Fruit fly (Drosophila melanogaster) whole organism, embryonic: ENCODE data around the gene LpR2.
A peak's percentile ranks its signal among the peaks of the same experiment; 100 is the strongest.

Experiments
- ATbp ChIP-seq: fragments of 200-800 bp; sonication (Bioruptor generic); optimal IDR thresholded peaks from 2 replicates; lab custom pipeline; 2017; ENCODE audit warnings: missing biosample characterization, mild to moderate bottlenecking, missing genetic modification characterization, missing genetic modification reagents
- BEAF-32 ChIP-seq: fragments of 200-800 bp; sonication (Bioruptor generic); optimal IDR thresholded peaks from 3 replicates; lab custom pipeline; 2017; ENCODE audit warnings: missing biosample characterization, missing genetic modification characterization, mild to moderate bottlenecking, moderate library complexity, missing genetic modification reagents
- Bgb ChIP-seq: fragments of 200-800 bp; sonication (Bioruptor generic); IDR thresholded peaks from 2 replicates; pipeline ENCODE4 v1.3.6; 2022; ENCODE audit warnings: missing biosample characterization, missing genetic modification characterization; ENCODE audit not compliant: partially characterized antibody
- CG10267 ChIP-seq: fragments of 200-800 bp; sonication (Bioruptor generic); optimal IDR thresholded peaks from 2 replicates; lab custom pipeline; 2018; ENCODE audit warnings: missing biosample characterization, mild to moderate bottlenecking, missing genetic modification characterization, moderate library complexity
- CG10979 ChIP-seq: fragments of 200-800 bp; sonication (Bioruptor generic); optimal IDR thresholded peaks from 2 replicates; lab custom pipeline; 2018; ENCODE audit warnings: missing biosample characterization, mild to moderate bottlenecking, missing genetic modification characterization, moderate library complexity
- CG11560 ChIP-seq: fragments of 200-800 bp; sonication (Bioruptor generic); IDR thresholded peaks from 3 replicates; pipeline ENCODE4 v1.3.6; 2022; ENCODE audit warnings: missing biosample characterization, missing genetic modification characterization
- CG12299 ChIP-seq: fragments of 200-800 bp; sonication (Bioruptor generic); optimal IDR thresholded peaks from 2 replicates; lab custom pipeline; 2018; ENCODE audit warnings: missing biosample characterization, mild to moderate bottlenecking, missing genetic modification characterization
- CG13624 ChIP-seq: fragments of 200-800 bp; sonication (Bioruptor generic); optimal IDR thresholded peaks from 2 replicates; lab custom pipeline; 2016; ENCODE audit warnings: missing biosample characterization, missing genetic modification characterization
- CG14050 ChIP-seq: fragments of 200-800 bp; sonication (Bioruptor generic); IDR thresholded peaks from 3 replicates; pipeline ENCODE4 v1.3.6; 2022; ENCODE audit warnings: missing biosample characterization, missing genetic modification characterization
- CG14441 ChIP-seq: fragments of 200-800 bp; sonication (Bioruptor generic); IDR thresholded peaks from 2 replicates; pipeline ENCODE4 v1.3.6; 2022; ENCODE audit warnings: missing biosample characterization, missing genetic modification characterization
- CG15073 ChIP-seq: fragments of 200-800 bp; sonication (Bioruptor generic); optimal IDR thresholded peaks from 2 replicates; lab custom pipeline; 2016; ENCODE audit warnings: missing biosample characterization, missing genetic modification characterization
- CG1602 ChIP-seq: fragments of 200-800 bp; sonication (Bioruptor generic); optimal IDR thresholded peaks from 3 replicates; lab custom pipeline; 2016; ENCODE audit warnings: missing biosample characterization, missing genetic modification characterization
- CG17912 ChIP-seq: fragments of 200-800 bp; sonication (Bioruptor generic); optimal IDR thresholded peaks from 2 replicates; lab custom pipeline; 2018; ENCODE audit warnings: missing biosample characterization, mild to moderate bottlenecking, missing genetic modification characterization
- CG18764 ChIP-seq: fragments of 200-800 bp; sonication (Bioruptor generic); optimal IDR thresholded peaks from 3 replicates; lab custom pipeline; 2016; ENCODE audit warnings: missing biosample characterization, missing genetic modification characterization
- CG2889 ChIP-seq: fragments of 200-800 bp; sonication (Bioruptor generic); IDR thresholded peaks from 3 replicates; pipeline ENCODE4 v1.3.6; 2022; ENCODE audit warnings: missing biosample characterization, missing genetic modification characterization
- CG4360 ChIP-seq: fragments of 200-800 bp; sonication (Bioruptor generic); IDR thresholded peaks from 2 replicates; pipeline ENCODE4 v1.3.6; 2022; ENCODE audit warnings: missing biosample characterization, missing genetic modification characterization
- CG6272 ChIP-seq: fragments of 200-800 bp; sonication (Bioruptor generic); IDR thresholded peaks from 2 replicates; pipeline ENCODE4 v1.3.6; 2022; ENCODE audit warnings: missing biosample characterization, missing genetic modification characterization
- CG7357 ChIP-seq: fragments of 200-800 bp; sonication (Bioruptor generic); IDR thresholded peaks from 3 replicates; pipeline ENCODE4 v1.3.6; 2022; ENCODE audit warnings: missing biosample characterization, missing genetic modification characterization
- CG7928 ChIP-seq: fragments of 200-800 bp; sonication (Bioruptor generic); optimal IDR thresholded peaks from 2 replicates; lab custom pipeline; 2017; ENCODE audit warnings: missing biosample characterization, mild to moderate bottlenecking, missing genetic modification characterization
- CTCF ChIP-seq: fragments of 200-800 bp; sonication (Bioruptor generic); optimal IDR thresholded peaks from 2 replicates; lab custom pipeline; 2017; ENCODE audit warnings: missing biosample characterization, mild to moderate bottlenecking, missing genetic modification characterization, moderate library complexity
- Dek ChIP-seq: fragments of 200-800 bp; sonication (Bioruptor generic); optimal IDR thresholded peaks from 3 replicates; lab custom pipeline; 2019; ENCODE audit warnings: missing biosample characterization, mild to moderate bottlenecking, missing genetic modification characterization, moderate library complexity
- Dp ChIP-seq: fragments of 200-800 bp; sonication (Bioruptor generic); optimal IDR thresholded peaks from 2 replicates; lab custom pipeline; 2018; ENCODE audit warnings: missing biosample characterization, mild to moderate bottlenecking, missing genetic modification characterization, moderate library complexity
- Ets97D ChIP-seq: fragments of 200-800 bp; sonication (Bioruptor generic); optimal IDR thresholded peaks from 3 replicates; lab custom pipeline; 2016; ENCODE audit warnings: missing biosample characterization, missing genetic modification characterization
- Fer1 ChIP-seq: fragments of 200-800 bp; sonication (Bioruptor generic); optimal IDR thresholded peaks from 2 replicates; lab custom pipeline; 2017; ENCODE audit warnings: missing biosample characterization, mild to moderate bottlenecking, missing genetic modification characterization
- HLH4C ChIP-seq: fragments of 200-800 bp; sonication (Bioruptor generic); IDR thresholded peaks from 3 replicates; pipeline ENCODE4 v1.3.6; 2022; ENCODE audit warnings: missing biosample characterization, missing genetic modification characterization; ENCODE audit not compliant: partially characterized antibody
- Hey ChIP-seq: fragments of 200-800 bp; sonication (Bioruptor generic); optimal IDR thresholded peaks from 3 replicates; lab custom pipeline; 2018; ENCODE audit warnings: missing biosample characterization, mild to moderate bottlenecking, missing genetic modification characterization
- Jarid2 ChIP-seq: fragments of 200-800 bp; sonication (Bioruptor generic); optimal IDR thresholded peaks from 3 replicates; lab custom pipeline; 2017; ENCODE audit warnings: mild to moderate bottlenecking, missing biosample characterization, missing genetic modification reagents, missing genetic modification characterization
- Mes4 ChIP-seq: fragments of 200-800 bp; sonication (Bioruptor generic); optimal IDR thresholded peaks from 2 replicates; lab custom pipeline; 2016; ENCODE audit warnings: missing biosample characterization, missing genetic modification characterization
- Ptx1 ChIP-seq: fragments of 200-800 bp; sonication (Bioruptor generic); IDR thresholded peaks from 2 replicates; pipeline ENCODE4 v1.3.6; 2022; ENCODE audit warnings: missing biosample characterization, missing genetic modification characterization
- Sox100B ChIP-seq: fragments of 200-800 bp; sonication (Bioruptor generic); optimal IDR thresholded peaks from 3 replicates; lab custom pipeline; 2018; ENCODE audit warnings: missing biosample characterization, mild to moderate bottlenecking, missing genetic modification characterization
- ash1 ChIP-seq: fragments of 200-800 bp; sonication (Bioruptor generic); optimal IDR thresholded peaks from 2 replicates; lab custom pipeline; 2018; ENCODE audit warnings: missing biosample characterization, mild to moderate bottlenecking, missing genetic modification characterization
- az2 ChIP-seq: fragments of 200-800 bp; sonication (Bioruptor generic); optimal IDR thresholded peaks from 3 replicates; lab custom pipeline; 2016; ENCODE audit warnings: missing biosample characterization, missing genetic modification characterization
- chinmo ChIP-seq: fragments of 200-800 bp; sonication (Bioruptor generic); IDR thresholded peaks from 4 replicates; pipeline ENCODE4 v1.3.6; 2022; ENCODE audit warnings: missing biosample characterization, missing genetic modification characterization; ENCODE audit not compliant: partially characterized antibody
- ci ChIP-seq: fragments of 200-800 bp; sonication (Bioruptor generic); IDR thresholded peaks from 3 replicates; pipeline ENCODE4 v1.3.6; 2022; ENCODE audit warnings: missing biosample characterization, missing genetic modification characterization
- corto ChIP-seq: fragments of 200-800 bp; sonication (Bioruptor generic); optimal IDR thresholded peaks from 2 replicates; lab custom pipeline; 2016; ENCODE audit warnings: missing biosample characterization, mild to moderate bottlenecking, missing genetic modification characterization, moderate library complexity
- crol ChIP-seq: fragments of 200-800 bp; sonication (Bioruptor generic); IDR thresholded peaks from 2 replicates; pipeline ENCODE4 v1.3.6; 2022; ENCODE audit warnings: missing biosample characterization, missing genetic modification characterization
- dysf ChIP-seq: fragments of 200-800 bp; sonication (Bioruptor generic); IDR thresholded peaks from 3 replicates; pipeline ENCODE4 v1.3.6; 2022; ENCODE audit warnings: missing biosample characterization, missing genetic modification characterization
- fd102C ChIP-seq: fragments of 200-800 bp; sonication (Bioruptor generic); optimal IDR thresholded peaks from 2 replicates; lab custom pipeline; 2018; ENCODE audit warnings: missing biosample characterization, mild to moderate bottlenecking, missing genetic modification characterization, moderate library complexity
- gfzf ChIP-seq: fragments of 200-800 bp; sonication (Bioruptor generic); optimal IDR thresholded peaks from 2 replicates; lab custom pipeline; 2016; ENCODE audit warnings: missing biosample characterization, mild to moderate bottlenecking, missing genetic modification characterization, moderate library complexity
- nmo ChIP-seq: fragments of 200-800 bp; sonication (Bioruptor generic); optimal IDR thresholded peaks from 2 replicates; lab custom pipeline; 2018; ENCODE audit warnings: missing biosample characterization, mild to moderate bottlenecking, missing genetic modification characterization, moderate library complexity
- pita ChIP-seq: fragments of 200-800 bp; sonication (Bioruptor generic); optimal IDR thresholded peaks from 2 replicates; lab custom pipeline; 2017; ENCODE audit warnings: missing biosample characterization, mild to moderate bottlenecking, missing genetic modification characterization
- pum ChIP-seq: fragments of 200-800 bp; sonication (Bioruptor generic); optimal IDR thresholded peaks from 2 replicates; lab custom pipeline; 2016; ENCODE audit warnings: missing biosample characterization, missing genetic modification characterization
- row ChIP-seq: fragments of 200-800 bp; sonication (Bioruptor generic); IDR thresholded peaks from 3 replicates; pipeline ENCODE4 v1.3.6; 2022; ENCODE audit warnings: missing biosample characterization, missing genetic modification characterization
- run ChIP-seq: fragments of 200-800 bp; sonication (Bioruptor generic); optimal IDR thresholded peaks from 3 replicates; lab custom pipeline; 2018; ENCODE audit warnings: missing biosample characterization, mild to moderate bottlenecking, missing genetic modification characterization
- slbo ChIP-seq: fragments of 200-800 bp; sonication (Bioruptor generic); IDR thresholded peaks from 2 replicates; pipeline ENCODE4 v1.3.6; 2022; ENCODE audit warnings: missing biosample characterization, missing genetic modification characterization
- sna ChIP-seq: fragments of 200-800 bp; sonication (Bioruptor generic); IDR thresholded peaks from 2 replicates; pipeline ENCODE4 v1.3.6; 2022; ENCODE audit warnings: missing biosample characterization, missing genetic modification characterization; ENCODE audit not compliant: partially characterized antibody
- tll ChIP-seq, 2 experiments: fragments of 200-800 bp in 1 of 2; fragments of >200 bp in 1 of 2; sonication (Bioruptor generic) in 1 of 2; optimal IDR thresholded peaks; 2 replicates each; lab custom pipeline; 2017 to 2019; ENCODE audit warnings: missing biosample characterization in 2 of 2, missing genetic modification characterization in 2 of 2, mild to moderate bottlenecking in 1 of 2, moderate library complexity in 1 of 2
- toy ChIP-seq: fragments of 200-800 bp; sonication (Bioruptor generic); IDR thresholded peaks from 2 replicates; pipeline ENCODE4 v1.3.6; 2022; ENCODE audit warnings: missing biosample characterization, missing genetic modification characterization
- vvl ChIP-seq: fragments of 200-800 bp; sonication (Bioruptor generic); IDR thresholded peaks from 2 replicates; pipeline ENCODE4 v1.3.6; 2022; ENCODE audit warnings: missing biosample characterization, missing genetic modification characterization

Gene LpR2

DNA sequence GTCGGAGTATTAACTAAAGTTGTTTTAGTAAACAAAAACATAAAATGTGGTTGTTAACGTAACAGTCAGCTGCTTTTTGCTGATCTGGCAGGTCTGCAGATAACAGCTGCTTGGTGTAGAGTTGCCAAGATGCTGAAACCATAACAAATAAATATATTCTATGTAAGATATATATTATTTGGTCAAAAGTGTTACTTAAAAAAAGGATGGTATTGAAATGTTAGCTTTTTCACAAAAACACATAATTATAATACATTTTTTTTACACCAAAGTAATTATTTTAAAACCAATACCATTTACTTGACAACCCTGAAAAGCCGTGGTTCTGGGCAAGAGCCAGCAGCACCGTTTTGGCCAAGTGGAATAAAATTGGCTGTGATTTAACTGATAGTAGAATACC, 59.7 kb downstream of the LpR2 start, which contains the start of the genes CG4743 and Idh3g (continued):
- TF ChIP-seq nmo (GFP tag; lab: Kevin White, UChicago) (peak; percentile 98), BEAF-32 (GFP tag; lab: Kevin White, UChicago) (peak; percentile 42), sna (GFP tag; lab: Robert Waterston, UW) (no peak), tll (GFP tag; optimal IDR thresholded peaks at IDR 0.05; lab: Kevin White, UChicago) (peak in 1 of 2 experiments; percentile 71), CG1602 (GFP tag; lab: Kevin White, UChicago) (peak; percentile 97), CG7928 (peak; percentile 76), ash1 (GFP tag; lab: Kevin White, UChicago) (peak; percentile 45), HLH4C (GFP tag; lab: Robert Waterston, UW) (no peak), dysf (GFP tag; lab: Robert Waterston, UW) (peak; percentile 97), Ptx1 (peak; percentile 97), CG18764 (peak; percentile 94), CTCF (GFP tag; lab: Kevin White, UChicago) (peak; percentile 67), CG10979 (tag; lab: Kevin White, UChicago) (peak; percentile 98), CG7357 (GFP tag; lab: Robert Waterston, UW) (peak; percentile 86), CG6272 (GFP tag; lab: Robert Waterston, UW) (peak; percentile 90)
- TF ChIP-seq, all 482 proteins: peak for 429

DNA sequence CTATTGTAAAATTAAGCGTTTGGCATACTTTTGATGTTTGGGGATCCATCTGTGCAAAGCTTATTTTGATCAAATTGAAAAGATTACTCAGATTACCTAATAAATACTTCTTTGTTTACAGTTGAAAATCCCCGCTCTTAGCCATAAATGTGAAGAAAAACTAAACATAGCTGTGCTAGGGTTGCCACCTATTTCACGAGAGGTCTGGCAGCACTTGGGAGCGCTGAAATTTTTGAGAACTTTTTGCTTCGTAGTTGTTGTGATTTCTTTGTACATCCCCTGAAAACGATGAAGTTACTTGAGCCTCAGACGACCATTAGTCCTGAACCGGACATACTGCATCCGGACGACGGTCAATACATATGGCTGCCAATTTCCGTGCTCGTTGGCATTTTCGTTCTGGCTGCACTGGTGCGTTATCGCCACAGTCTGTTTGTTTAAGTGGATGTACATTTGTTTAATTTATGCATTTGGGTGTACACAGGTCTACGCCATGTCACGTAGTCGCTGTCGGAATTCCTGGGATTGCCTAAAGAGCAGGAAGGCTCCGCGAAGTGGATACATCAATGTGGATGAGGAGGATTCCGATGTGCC, 61.7 kb downstream of the LpR2 start, which contains the start of the genes CG4730 and CG5039:
TSS of gene CG4730 (minus strand) at position 194 of the 594 bp plus-strand sequence.
TSS of gene CG5039 (plus strand) at position 195 of the 594 bp plus-strand sequence.
- peak; percentile 31; the same call in 1 of the 2 replicates for TF ChIP-seq Bgb (GFP tag; lab: Robert Waterston, UW)
- no peak for TF ChIP-seq run
- no peak for TF ChIP-seq CG7928
- peak; percentile 7 for TF ChIP-seq CG13624
- peak; percentile 31 for TF ChIP-seq gfzf (GFP tag; lab: Kevin White, UChicago)
- TF ChIP-seq CG11560 (tag; lab: Robert Waterston, UW): no peak
- TF ChIP-seq pum (GFP tag; lab: Kevin White, UChicago): no peak
- TF ChIP-seq row (GFP tag; lab: Robert Waterston, UW): peak; percentile 17; the same call in 1 of the 3 replicates
- no peak for TF ChIP-seq ci (GFP tag; lab: Robert Waterston, UW)
- TF ChIP-seq corto (GFP tag; lab: Kevin White, UChicago): no peak
- TF ChIP-seq CG2889: no peak
- no peak for TF ChIP-seq toy (GFP tag; lab: Robert Waterston, UW)
- TF ChIP-seq CG17912 (GFP tag; lab: Kevin White, UChicago): no peak
- TF ChIP-seq Hey (tag; lab: Kevin White, UChicago): no peak
- no peak for TF ChIP-seq Mes4 (GFP tag; lab: Kevin White, UChicago)
- TF ChIP-seq CG12299 (tag; lab: Kevin White, UChicago): no peak
- TF ChIP-seq CG14441 (GFP tag; lab: Robert Waterston, UW): no peak
- TF ChIP-seq Dek (tag; lab: Kevin White, UChicago): no peak
- no peak for TF ChIP-seq CG14050
- TF ChIP-seq Jarid2 (GFP tag; lab: Kevin White, UChicago): no peak
- TF ChIP-seq az2 (GFP tag; lab: Kevin White, UChicago): no peak
- TF ChIP-seq Ets97D (GFP tag; lab: Kevin White, UChicago): peak; percentile 45
- TF ChIP-seq fd102C (GFP tag; lab: Kevin White, UChicago): no peak
- no peak for TF ChIP-seq crol (GFP tag; lab: Robert Waterston, UW)
- 0 out of 2 replicates have a peak, but pooled peaks have one; percentile 33 for TF ChIP-seq vvl (GFP tag; lab: Robert Waterston, UW)
- TF ChIP-seq CG4360 (GFP tag; lab: Robert Waterston, UW): 0 out of 2 replicates have a peak, but pooled peaks have one; percentile 35
- TF ChIP-seq Dp (GFP tag; lab: Kevin White, UChicago): peak; percentile 62
- 0 out of 4 replicates have a peak, but pooled peaks have one; percentile 10 for TF ChIP-seq chinmo (GFP tag; lab: Robert Waterston, UW)
- no peak for TF ChIP-seq Fer1 (GFP tag; lab: Kevin White, UChicago)
- no peak for TF ChIP-seq slbo (GFP tag; lab: Robert Waterston, UW)
- TF ChIP-seq CG15073: no peak
- TF ChIP-seq CG10267 (tag; lab: Kevin White, UChicago): peak; percentile 2
- TF ChIP-seq ATbp (GFP tag; lab: Kevin White, UChicago): no peak
- TF ChIP-seq Sox100B (GFP tag; lab: Kevin White, UChicago): no peak
- TF ChIP-seq pita (GFP tag; lab: Kevin White, UChicago): no peak
